Worm (Caenorhabditis elegans) whole organism, young adult: ENCODE data around the gene F32D8.1.

ENCODE experiments used
- B0019.2 ChIP-seq: fragments of 200-800 bp; sonication (Bioruptor generic); conservative IDR thresholded peaks from 2 replicates; pipeline ENCODE4 v1.3.6; 2022; ENCODE audit warnings: missing genetic modification reagents, missing genetic modification characterization, missing compliant biosample characterization
- B0261.1 ChIP-seq: sonication (generic microtip); optimal IDR thresholded peaks from 2 replicates; lab custom pipeline; 2016; ENCODE audit warnings: mild to moderate bottlenecking, missing genetic modification characterization, moderate library complexity, missing compliant biosample characterization
- F33H1.4 ChIP-seq: fragments of 200-800 bp; sonication (Bioruptor generic); IDR thresholded peaks from 2 replicates; pipeline ENCODE4 v1.3.6; 2022; ENCODE audit warnings: missing genetic modification reagents, missing genetic modification characterization, missing compliant biosample characterization
- K11D2.4 ChIP-seq: fragments of 200-800 bp; sonication (Bioruptor generic); IDR thresholded peaks from 2 replicates; pipeline ENCODE4 v1.3.6; 2022; ENCODE audit warnings: missing genetic modification reagents, missing genetic modification characterization, missing compliant biosample characterization
- T26A5.8 ChIP-seq: sonication (generic microtip); optimal IDR thresholded peaks from 2 replicates; lab custom pipeline; 2016; ENCODE audit warnings: missing genetic modification characterization, missing compliant biosample characterization
- Y95B8A.8 ChIP-seq: fragments of 200-800 bp; sonication (Bioruptor generic); IDR thresholded peaks from 2 replicates; pipeline ENCODE4 v1.3.6; 2022; ENCODE audit warnings: missing genetic modification reagents, missing genetic modification characterization, missing compliant biosample characterization
- akir-1 ChIP-seq: fragments of 200-800 bp; sonication (Bioruptor generic); optimal IDR thresholded peaks from 2 replicates; lab custom pipeline; 2018; ENCODE audit warnings: mild to moderate bottlenecking, missing genetic modification characterization, moderate library complexity, missing compliant biosample characterization
- bed-2 ChIP-seq: fragments of 200-800 bp; sonication (Bioruptor generic); IDR thresholded peaks from 2 replicates; pipeline ENCODE4 v1.3.6; 2022; ENCODE audit warnings: missing genetic modification reagents, missing genetic modification characterization, missing compliant biosample characterization
- ceh-100 ChIP-seq: fragments of 200-800 bp; sonication (Bioruptor generic); IDR thresholded peaks from 2 replicates; pipeline ENCODE4 v1.3.6; 2022; ENCODE audit warnings: missing genetic modification reagents, missing genetic modification characterization, missing compliant biosample characterization
- ceh-79 ChIP-seq: sonication (generic microtip); optimal IDR thresholded peaks from 2 replicates; lab custom pipeline; 2017; ENCODE audit warnings: mild to moderate bottlenecking, missing genetic modification characterization, missing compliant biosample characterization
- dpff-1 ChIP-seq: sonication (generic microtip); optimal IDR thresholded peaks from 2 replicates; lab custom pipeline; 2017; ENCODE audit warnings: mild to moderate bottlenecking, missing genetic modification characterization, missing compliant biosample characterization
- ekl-4 ChIP-seq: fragments of 200-800 bp; sonication (Bioruptor generic); IDR thresholded peaks from 2 replicates; pipeline ENCODE4 v1.3.6; 2022; ENCODE audit warnings: missing genetic modification reagents, missing genetic modification characterization, missing compliant biosample characterization
- hlh-26 ChIP-seq: fragments of 200-800 bp; sonication (Bioruptor generic); conservative IDR thresholded peaks from 2 replicates; pipeline ENCODE4 v1.3.6; 2022; ENCODE audit warnings: missing genetic modification reagents, missing genetic modification characterization, missing compliant biosample characterization
- hmg-1.2 ChIP-seq: fragments of 200-800 bp; sonication (Bioruptor generic); IDR thresholded peaks from 2 replicates; pipeline ENCODE4 v1.3.6; 2022; ENCODE audit warnings: missing genetic modification reagents, missing genetic modification characterization, missing compliant biosample characterization
- lin-40 ChIP-seq: sonication (generic microtip); optimal IDR thresholded peaks from 2 replicates; lab custom pipeline; 2016; ENCODE audit warnings: missing genetic modification characterization, mild to moderate bottlenecking, missing compliant biosample characterization, missing genotype, missing genetic modification reagents
- lsy-27 ChIP-seq: sonication (generic microtip); optimal IDR thresholded peaks from 2 replicates; lab custom pipeline; 2017; ENCODE audit warnings: missing genetic modification characterization, mild to moderate bottlenecking, missing compliant biosample characterization, antibody characterized with exemption, missing genotype, borderline replicate concordance; ENCODE audit not compliant: insufficient read depth
- madf-8 ChIP-seq: fragments of 200-800 bp; sonication (Bioruptor generic); conservative IDR thresholded peaks from 2 replicates; pipeline ENCODE4 v1.3.6; 2022; ENCODE audit warnings: missing genetic modification reagents, missing genetic modification characterization, missing compliant biosample characterization
- mel-28 ChIP-seq: sonication (generic microtip); optimal IDR thresholded peaks from 2 replicates; lab custom pipeline; 2016; ENCODE audit warnings: borderline replicate concordance, mild to moderate bottlenecking, missing genetic modification characterization, missing compliant biosample characterization
- mes-4 ChIP-seq: sonication (generic microtip); optimal IDR thresholded peaks from 2 replicates; lab custom pipeline; 2016; ENCODE audit warnings: missing genotype, missing genetic modification characterization, missing compliant biosample characterization
- mxl-1 ChIP-seq: sonication (generic microtip); optimal IDR thresholded peaks from 2 replicates; lab custom pipeline; 2016; ENCODE audit warnings: missing genetic modification characterization, missing compliant biosample characterization
- nhr-80 ChIP-seq: sonication (generic microtip); optimal IDR thresholded peaks from 2 replicates; lab custom pipeline; 2016; ENCODE audit warnings: missing genetic modification characterization, missing compliant biosample characterization
- repo-1 ChIP-seq: sonication (generic microtip); optimal IDR thresholded peaks from 2 replicates; lab custom pipeline; 2017; ENCODE audit warnings: mild to moderate bottlenecking, missing genetic modification characterization, missing compliant biosample characterization
- rpc-1 ChIP-seq, 2 experiments: fragments of 150-350 bp in 1 of 2; sonication (generic microtip) in 1 of 2; optimal IDR thresholded peaks; 2 replicates each; lab custom pipeline; 2014 to 2018; ENCODE audit warnings: missing biosample characterization in 1 of 2, missing genetic modification characterization in 1 of 2, missing genetic modification reagents in 1 of 2, missing genotype in 1 of 2
- sea-2 ChIP-seq: fragments of 200-800 bp; sonication (Bioruptor generic); IDR thresholded peaks from 2 replicates; pipeline ENCODE4 v1.3.6; 2022; ENCODE audit warnings: missing genetic modification characterization, missing compliant biosample characterization
- snpc-1.1 ChIP-seq: sonication (generic microtip); optimal IDR thresholded peaks from 2 replicates; lab custom pipeline; 2017; ENCODE audit warnings: missing genetic modification characterization, mild to moderate bottlenecking, missing compliant biosample characterization, antibody characterized with exemption, moderate library complexity, missing genotype, missing genetic modification reagents; ENCODE audit not compliant: insufficient read depth
- snpc-1.3 ChIP-seq: sonication (generic microtip); optimal IDR thresholded peaks from 2 replicates; lab custom pipeline; 2017; ENCODE audit warnings: missing genetic modification characterization, mild to moderate bottlenecking, missing compliant biosample characterization, antibody characterized with exemption, moderate library complexity, missing genotype, missing genetic modification reagents; ENCODE audit not compliant: insufficient read depth
- sptf-2 ChIP-seq: fragments of 200-800 bp; sonication (Bioruptor generic); optimal IDR thresholded peaks from 2 replicates; lab custom pipeline; 2018; ENCODE audit warnings: mild to moderate bottlenecking, missing genetic modification characterization, missing compliant biosample characterization
- tbp1 ChIP-seq: fragments of 200-800 bp; sonication (Bioruptor generic); optimal IDR thresholded peaks from 2 replicates; lab custom pipeline; 2018; ENCODE audit warnings: mild to moderate bottlenecking, missing genetic modification characterization, missing compliant biosample characterization
- unc-62 ChIP-seq: fragments of 150-350 bp; optimal IDR thresholded peaks from 2 replicates; lab custom pipeline; 2014; ENCODE audit warnings: missing biosample characterization, missing genetic modification reagents, missing genetic modification characterization
- ztf-26 ChIP-seq: sonication (generic microtip); optimal IDR thresholded peaks from 2 replicates; lab custom pipeline; 2017; ENCODE audit warnings: missing genetic modification characterization, missing compliant biosample characterization
- ztf-3 ChIP-seq: fragments of 200-800 bp; sonication (Bioruptor generic); optimal IDR thresholded peaks from 2 replicates; lab custom pipeline; 2018; ENCODE audit warnings: mild to moderate bottlenecking, missing genetic modification characterization, missing compliant biosample characterization
- ztf-6 ChIP-seq: fragments of 200-800 bp; sonication (Bioruptor generic); IDR thresholded peaks from 2 replicates; pipeline ENCODE4 v1.3.6; 2022; ENCODE audit warnings: missing genetic modification reagents, missing genetic modification characterization, missing compliant biosample characterization

Gene F32D8.1

ce11 chrV:10858340-10858739 is 22.3 kb upstream of the F32D8.1 start (continued):
- TF ChIP-seq madf-8 (GFP tag; lab: Robert Waterston, UW) (no peak), Y95B8A.8 (GFP tag; lab: Robert Waterston, UW) (peak; percentile 63; the same call in 1 of the 2 replicates), ztf-26 (tag; lab: Kevin White, UChicago) (peak; percentile 34), T26A5.8 (tag; lab: Kevin White, UChicago) (no peak), lin-40 (tag; lab: Kevin White, UChicago) (peak; percentile 67), ekl-4 (GFP tag; lab: Robert Waterston, UW) (no peak), mes-4 (no peak), dpff-1 (tag; lab: Kevin White, UChicago) (no peak), tbp1 (GFP tag; lab: Kevin White, UChicago) (peak; percentile 3), K11D2.4 (GFP tag; lab: Robert Waterston, UW) (peak; percentile 72; the same call in 1 of the 2 replicates), mxl-1 (tag; lab: Kevin White, UChicago) (no peak), snpc-1.1 (tag; lab: Kevin White, UChicago) (no peak), B0019.2 (GFP tag; lab: Robert Waterston, UW) (no peak), lsy-27 (tag; lab: Kevin White, UChicago) (no peak), ceh-79 (no peak), rpc-1 (optimal IDR thresholded peaks at IDR 0.05; lab: Kevin White, UChicago) (no peak), rpc-1 (tag; optimal IDR thresholded peaks at IDR 0.05; lab: Kevin White, UChicago) (no peak), sea-2 (GFP tag; lab: Robert Waterston, UW) (no peak), snpc-1.3 (tag; lab: Kevin White, UChicago) (no peak)
- TF ChIP-seq, all 124 proteins: peak for 31

- TF ChIP-seq repo-1 = no peak
- TF ChIP-seq nhr-80 (tag; lab: Kevin White, UChicago) = peak; percentile 18
- peak; percentile 37 for TF ChIP-seq unc-62 (GFP tag; lab: Kevin White, UChicago)
- TF ChIP-seq hmg-1.2 = 0 out of 2 replicates have a peak, but pooled peaks have one; percentile 16
- no peak for TF ChIP-seq sea-2 (GFP tag; lab: Robert Waterston, UW)
- TF ChIP-seq, all 124 proteins: peak for 3
These were observed 21.5 kb upstream of the F32D8.1 start for ce11 chrV:10859048-10859637.

- TF ChIP-seq unc-62 (GFP tag; lab: Kevin White, UChicago) = no peak
- TF ChIP-seq nhr-80 (tag; lab: Kevin White, UChicago) = peak; percentile 81
- no peak for TF ChIP-seq bed-2 (GFP tag; lab: Robert Waterston, UW)
- TF ChIP-seq sptf-2 (GFP tag; lab: Kevin White, UChicago) = no peak
- no peak for TF ChIP-seq hlh-26
- TF ChIP-seq, all 124 proteins: peak for 1
These were observed 20.9 kb upstream of the F32D8.1 start for ce11 chrV:10859775-10860174.

ce11 chrV:10860526-10861037 is 20.1 kb upstream of the F32D8.1 start:
- no peak for TF ChIP-seq ceh-100 (GFP tag; lab: Robert Waterston, UW)
- no peak for TF ChIP-seq ztf-6 (GFP tag; lab: Robert Waterston, UW)
- no peak for TF ChIP-seq ztf-3 (GFP tag; lab: Kevin White, UChicago)
- TF ChIP-seq ceh-79 = no peak
- no peak for TF ChIP-seq akir-1 (GFP tag; lab: Kevin White, UChicago)
- no peak for TF ChIP-seq mel-28 (tag; lab: Kevin White, UChicago)
- no peak for TF ChIP-seq B0261.1
- TF ChIP-seq Y95B8A.8 (GFP tag; lab: Robert Waterston, UW) = no peak
- TF ChIP-seq F33H1.4 (GFP tag; lab: Robert Waterston, UW) = no peak
